Worm (Caenorhabditis elegans): ENCODE results near the gene act-4.

Gene act-4

ce11 chrX:4971427-4971826, 11.0 kb downstream of the act-4 start (continued):
- TF ChIP-seq efl-3 (GFP tag; optimal IDR thresholded peaks at IDR 0.05) = no peak
- no peak for TF ChIP-seq nhr-11 (tag; optimal IDR thresholded peaks at IDR 0.05)
- TF ChIP-seq sox-4 (tag; optimal IDR thresholded peaks at IDR 0.05) = no peak
- no peak for TF ChIP-seq pag-3 (tag; optimal IDR thresholded peaks at IDR 0.05; ENCODE audit: borderline replicate concordance, insufficient read depth)
- no peak for TF ChIP-seq ceh-90 (tag; optimal IDR thresholded peaks at IDR 0.05)
- no peak for TF ChIP-seq ceh-8 (GFP tag; optimal IDR thresholded peaks at IDR 0.05)
- no peak for TF ChIP-seq dpl-1 (GFP tag; optimal IDR thresholded peaks at IDR 0.05)
- TF ChIP-seq lin-14 (GFP tag; optimal IDR thresholded peaks at IDR 0.05) = peak; percentile 91
- TF ChIP-seq fkh-8 (tag; optimal IDR thresholded peaks at IDR 0.05) = no peak
- no peak for TF ChIP-seq hlh-17 (GFP tag; optimal IDR thresholded peaks at IDR 0.05; ENCODE audit: borderline replicate concordance)
- TF ChIP-seq aha-1 (tag; optimal IDR thresholded peaks at IDR 0.05) = no peak
- TF ChIP-seq lin-35 (GFP tag; optimal IDR thresholded peaks at IDR 0.05) = peak; percentile 25 to 52
- peak; percentile 40 for TF ChIP-seq nhr-47 (tag; optimal IDR thresholded peaks at IDR 0.05)
- TF ChIP-seq nhr-19 (GFP tag; conservative IDR thresholded peaks at IDR 0.05) = peak; percentile 51
- no peak for TF ChIP-seq nhr-237 (tag; optimal IDR thresholded peaks at IDR 0.05)
- TF ChIP-seq jun-1 (tag; optimal IDR thresholded peaks at IDR 0.05) = no peak
- peak in 1 of 2 experiments; percentile 16 for TF ChIP-seq egl-27 (tag; optimal IDR thresholded peaks at IDR 0.05)
- TF ChIP-seq snpc-4 (tag; optimal IDR thresholded peaks at IDR 0.05) = no peak
- peak; percentile 26 for TF ChIP-seq nhr-85 (tag)
- TF ChIP-seq hlh-4 (tag; optimal IDR thresholded peaks at IDR 0.05) = no peak
- TF ChIP-seq unc-30 (tag; optimal IDR thresholded peaks at IDR 0.05) = no peak
- TF ChIP-seq lin-39 (tag; optimal IDR thresholded peaks at IDR 0.05) = no peak
- no peak for TF ChIP-seq lin-13 (GFP tag; optimal IDR thresholded peaks at IDR 0.05)
- peak; percentile 78 for TF ChIP-seq snu-23 (GFP tag; optimal IDR thresholded peaks at IDR 0.05)
- TF ChIP-seq lsy-2 (tag; optimal IDR thresholded peaks at IDR 0.05) = peak; percentile 54
- no peak for TF ChIP-seq Y116A8C.19 (tag; optimal IDR thresholded peaks at IDR 0.05; ENCODE audit: borderline replicate concordance)
- no peak for TF ChIP-seq nhr-76 (tag; optimal IDR thresholded peaks at IDR 0.05)
- no peak for TF ChIP-seq ama-1 (optimal IDR thresholded peaks at IDR 0.05)
- no peak for TF ChIP-seq C16A3.4 (tag; optimal IDR thresholded peaks at IDR 0.05)
- TF ChIP-seq mef-2 (tag; optimal IDR thresholded peaks at IDR 0.05) = peak; percentile 20
- TF ChIP-seq rnt-1 (tag; optimal IDR thresholded peaks at IDR 0.05) = peak; percentile 74
- TF ChIP-seq fos-1 (tag; optimal IDR thresholded peaks at IDR 0.05) = no peak
- TF ChIP-seq mep-1 (tag; optimal IDR thresholded peaks at IDR 0.05) = no peak
- no peak for TF ChIP-seq ceh-88 (GFP tag; IDR thresholded peaks at IDR 0.05)
- TF ChIP-seq tbx-2 (tag; optimal IDR thresholded peaks at IDR 0.05) = peak; percentile 58
- TF ChIP-seq C34B4.2 (tag; optimal IDR thresholded peaks at IDR 0.05) = no peak
- no peak for TF ChIP-seq mab-9 (GFP tag; IDR thresholded peaks at IDR 0.05)
- TF ChIP-seq swsn-7 (tag; optimal IDR thresholded peaks at IDR 0.05) = peak; percentile 50
- peak; percentile 80 for TF ChIP-seq xbp-1 (tag; optimal IDR thresholded peaks at IDR 0.05)
- TF ChIP-seq nhr-71 (tag; optimal IDR thresholded peaks at IDR 0.05) = peak; percentile 80
- TF ChIP-seq blmp-1 (tag; optimal IDR thresholded peaks at IDR 0.05) = peak; percentile 8
- no peak for TF ChIP-seq sptf-1 (tag; optimal IDR thresholded peaks at IDR 0.05)
- no peak for TF ChIP-seq alr-1 (tag; optimal IDR thresholded peaks at IDR 0.05; ENCODE audit: borderline replicate concordance)
- TF ChIP-seq F16B12.6 (tag; optimal IDR thresholded peaks at IDR 0.05) = no peak
- TF ChIP-seq unc-62 (GFP tag; optimal IDR thresholded peaks at IDR 0.05) = no peak
- TF ChIP-seq fkh-10 (GFP tag; optimal IDR thresholded peaks at IDR 0.05) = no peak
- TF ChIP-seq aly-2 (tag; optimal IDR thresholded peaks at IDR 0.05) = no peak
- TF ChIP-seq tlp-1 (tag; optimal IDR thresholded peaks at IDR 0.05) = no peak
- no peak for TF ChIP-seq zag-1 (tag; optimal IDR thresholded peaks at IDR 0.05)
- peak; percentile 34 for TF ChIP-seq dsc-1 (tag; optimal IDR thresholded peaks at IDR 0.05)
- no peak for TF ChIP-seq elt-2 (tag; optimal IDR thresholded peaks at IDR 0.05)
- no peak for TF ChIP-seq nhr-84 (tag; optimal IDR thresholded peaks at IDR 0.05)
- no peak for TF ChIP-seq nhr-12 (tag; optimal IDR thresholded peaks at IDR 0.05)
- peak; percentile 28 for TF ChIP-seq nhr-77 (tag; optimal IDR thresholded peaks at IDR 0.05)
- TF ChIP-seq pax-3 (tag; optimal IDR thresholded peaks at IDR 0.05) = no peak

Data from whole organism, L1 larva.